Worm (Caenorhabditis elegans) whole organism, young adult: ENCODE data around the gene dnj-15.

Experiments used
- F55B11.4 ChIP-seq: sonication (generic microtip); optimal IDR thresholded peaks from 2 replicates; lab custom pipeline; 2016; ENCODE audit warnings: missing compliant biosample characterization, missing genetic modification characterization, borderline replicate concordance; ENCODE audit not compliant: insufficient read depth
- Y53G8AR.9 ChIP-seq: fragments of 200-800 bp; sonication (Bioruptor generic); conservative IDR thresholded peaks from 2 replicates; pipeline ENCODE4 v1.3.6; 2022; ENCODE audit warnings: missing genetic modification reagents, missing genetic modification characterization, missing compliant biosample characterization
- ama-1 ChIP-seq, 3 experiments: fragments of 150-350 bp in 1 of 3; sonication (generic microtip) in 2 of 3; optimal IDR thresholded peaks; 2 replicates each; lab custom pipeline; 2014 to 2018; ENCODE audit warnings: missing biosample characterization in 2 of 3, missing genetic modification characterization in 2 of 3, missing genetic modification reagents in 2 of 3
- cebp-1 ChIP-seq, 2 experiments: fragments of 200-800 bp in 1 of 2; sonication (Bioruptor generic) in 1 of 2; sonication (generic microtip) in 1 of 2; IDR thresholded peaks in 1 of 2; optimal IDR thresholded peaks in 1 of 2; 2 replicates each; pipeline versions ENCODE4 v1.3.6 to Lab custom; 2017 to 2022; ENCODE audit warnings: missing compliant biosample characterization in 2 of 2, missing genetic modification characterization in 2 of 2, mild to moderate bottlenecking in 1 of 2, missing genetic modification reagents in 1 of 2, moderate library complexity in 1 of 2
- egrh-3 ChIP-seq: fragments of 200-800 bp; sonication (Bioruptor generic); IDR thresholded peaks from 2 replicates; pipeline ENCODE4 v1.3.6; 2022; ENCODE audit warnings: missing genetic modification reagents, missing genetic modification characterization, missing compliant biosample characterization
- nfya-2 ChIP-seq: fragments of 200-800 bp; sonication (Bioruptor generic); IDR thresholded peaks from 2 replicates; pipeline ENCODE4 v1.3.6; 2022; ENCODE audit warnings: missing genetic modification reagents, missing genetic modification characterization, missing compliant biosample characterization
- nhr-90 ChIP-seq: sonication (generic microtip); optimal IDR thresholded peaks from 2 replicates; lab custom pipeline; 2016; ENCODE audit warnings: missing genotype, mild to moderate bottlenecking, missing genetic modification characterization, missing compliant biosample characterization
- pha-4 ChIP-seq: fragments of 150-350 bp; sonication (generic microtip); optimal IDR thresholded peaks from 2 replicates; lab custom pipeline; 2014; ENCODE audit warnings: missing biosample characterization, missing genetic modification reagents, missing genetic modification characterization
- rcor-1 ChIP-seq: fragments of 200-800 bp; sonication (Bioruptor generic); IDR thresholded peaks from 2 replicates; pipeline ENCODE4 v1.3.6; 2022; ENCODE audit warnings: missing genetic modification reagents, missing genetic modification characterization, missing compliant biosample characterization
- snpc-1.1 ChIP-seq: sonication (generic microtip); optimal IDR thresholded peaks from 2 replicates; lab custom pipeline; 2017; ENCODE audit warnings: missing genetic modification characterization, mild to moderate bottlenecking, missing compliant biosample characterization, antibody characterized with exemption, moderate library complexity, missing genotype, missing genetic modification reagents; ENCODE audit not compliant: insufficient read depth
- unc-62 ChIP-seq: fragments of 150-350 bp; optimal IDR thresholded peaks from 2 replicates; lab custom pipeline; 2014; ENCODE audit warnings: missing biosample characterization, missing genetic modification reagents, missing genetic modification characterization
- ztf-18 ChIP-seq: sonication (generic microtip); optimal IDR thresholded peaks from 2 replicates; lab custom pipeline; 2016; ENCODE audit warnings: missing genotype, mild to moderate bottlenecking, missing genetic modification characterization, missing compliant biosample characterization

DNA sequence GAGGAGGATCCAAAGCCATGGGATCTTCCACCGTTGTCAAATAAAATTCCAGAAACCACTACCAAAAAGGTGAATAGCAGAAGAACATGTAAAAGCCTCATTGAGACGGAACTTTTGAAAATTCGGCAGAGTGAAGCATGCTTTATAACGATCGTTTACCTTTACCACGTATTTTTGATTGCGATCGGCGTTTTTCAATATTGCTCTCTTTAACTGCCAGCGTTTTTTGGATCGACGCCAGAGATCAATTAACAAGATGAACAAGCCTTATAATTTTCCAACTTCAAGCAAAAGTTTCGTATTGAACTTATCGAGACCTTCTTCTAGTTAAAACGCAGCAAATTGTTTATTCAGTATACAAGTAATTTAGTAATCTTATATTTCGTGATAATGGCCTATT lies 37.2 kb upstream of the dnj-15 start, which contains the start of gene F49F1.10:
- TF ChIP-seq unc-62 (GFP tag; lab: Kevin White, UChicago) (no peak), nhr-90 (no peak), ama-1 (optimal IDR thresholded peaks at IDR 0.05; lab: Kevin White, UChicago) (no peak), ama-1 (GFP tag; optimal IDR thresholded peaks at IDR 0.05; lab: Kevin White, UChicago) (no peak), cebp-1 (GFP tag; IDR thresholded peaks at IDR 0.05; lab: Robert Waterston, UW) (no peak), cebp-1 (tag; optimal IDR thresholded peaks at IDR 0.05; lab: Kevin White, UChicago) (no peak), rcor-1 (GFP tag; lab: Robert Waterston, UW) (no peak), egrh-3 (no peak), F55B11.4 (no peak), Y53G8AR.9 (GFP tag; lab: Robert Waterston, UW) (no peak), nfya-2 (GFP tag; lab: Robert Waterston, UW) (no peak), snpc-1.1 (tag; lab: Kevin White, UChicago) (no peak), pha-4 (tag; lab: Kevin White, UChicago) (no peak), ztf-18 (tag; lab: Kevin White, UChicago) (no peak)
